Worm (Caenorhabditis elegans): ENCODE measurements around the gene R02D5.24.

- TF ChIP-seq ceh-9 (tag; optimal IDR thresholded peaks at IDR 0.05) (no peak), T23F11.4 (GFP tag; optimal IDR thresholded peaks at IDR 0.05) (no peak), zip-5 (tag; optimal IDR thresholded peaks at IDR 0.05) (no peak), ceh-14 (tag; optimal IDR thresholded peaks at IDR 0.05) (no peak), ceh-34 (tag; optimal IDR thresholded peaks at IDR 0.05) (no peak)
These were observed 32.2 kb upstream of the R02D5.24 start, which contains the start of gene clec-57 for ce11 chrV:14468931-14469330.
